Worm (Caenorhabditis elegans): ENCODE results near the gene hpo-36.
"Not testable (repeated sequence)": the region's sequence is repeated elsewhere in the genome, so short reads cannot be mapped to it uniquely, and the experiment has no call there.

- TF ChIP-seq aha-1 (tag); lin-15B (tag; optimal IDR thresholded peaks at IDR 0.05); skn-1 (tag; optimal IDR thresholded peaks at IDR 0.05); ztf-11 (tag; optimal IDR thresholded peaks at IDR 0.05); mdt-29 (GFP tag; IDR thresholded peaks at IDR 0.05); unc-130 (GFP tag; optimal IDR thresholded peaks at IDR 0.05); ceh-82 (tag; optimal IDR thresholded peaks at IDR 0.05); pha-4 (GFP tag; IDR thresholded peaks at IDR 0.05); pha-4 (tag; optimal IDR thresholded peaks at IDR 0.05); zfp-3 (GFP tag; conservative IDR thresholded peaks at IDR 0.05); unc-62 (GFP tag; optimal IDR thresholded peaks at IDR 0.05 in 1 of 2); unc-62 (tag; optimal IDR thresholded peaks at IDR 0.05); set-16 (GFP tag; IDR thresholded peaks at IDR 0.05): not testable (repeated sequence)
These were observed 31.6 kb downstream of the hpo-36 start for ce11 chrV:3707560-3707959.
